Fruit fly (Drosophila melanogaster): ENCODE measurements around the gene CG15531.

CG15531 gene

DNA sequence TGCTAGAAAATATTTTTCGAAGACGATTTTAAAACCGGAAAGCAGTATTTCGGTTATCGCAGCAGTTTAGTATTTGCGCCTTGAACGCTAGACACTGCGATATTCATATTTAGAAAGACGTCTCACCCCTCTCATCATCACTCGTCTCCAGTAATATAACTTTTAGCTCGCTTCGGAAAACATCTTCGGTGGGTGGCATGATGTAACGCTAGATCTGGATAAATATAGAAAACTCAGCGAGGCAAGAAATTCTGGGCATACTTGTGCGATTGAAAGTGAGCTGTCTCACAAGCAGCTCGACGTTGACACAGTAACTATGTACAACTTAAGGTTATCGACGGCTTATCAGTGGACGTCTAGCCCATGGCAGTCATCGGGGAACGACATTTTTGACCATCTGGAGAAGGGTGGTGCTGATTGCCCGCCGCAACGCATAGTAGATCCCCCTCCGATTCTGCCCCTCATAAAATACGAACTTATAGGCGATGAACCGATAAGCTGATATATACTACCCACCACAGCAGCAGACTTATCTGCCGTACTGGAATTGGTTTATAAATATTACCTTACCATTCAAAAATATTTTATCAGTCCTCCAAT is 8.1 kb upstream of the CG15531 start:
- TF ChIP-seq noc (tag; optimal IDR thresholded peaks at IDR 0.05) = no peak

DNA sequence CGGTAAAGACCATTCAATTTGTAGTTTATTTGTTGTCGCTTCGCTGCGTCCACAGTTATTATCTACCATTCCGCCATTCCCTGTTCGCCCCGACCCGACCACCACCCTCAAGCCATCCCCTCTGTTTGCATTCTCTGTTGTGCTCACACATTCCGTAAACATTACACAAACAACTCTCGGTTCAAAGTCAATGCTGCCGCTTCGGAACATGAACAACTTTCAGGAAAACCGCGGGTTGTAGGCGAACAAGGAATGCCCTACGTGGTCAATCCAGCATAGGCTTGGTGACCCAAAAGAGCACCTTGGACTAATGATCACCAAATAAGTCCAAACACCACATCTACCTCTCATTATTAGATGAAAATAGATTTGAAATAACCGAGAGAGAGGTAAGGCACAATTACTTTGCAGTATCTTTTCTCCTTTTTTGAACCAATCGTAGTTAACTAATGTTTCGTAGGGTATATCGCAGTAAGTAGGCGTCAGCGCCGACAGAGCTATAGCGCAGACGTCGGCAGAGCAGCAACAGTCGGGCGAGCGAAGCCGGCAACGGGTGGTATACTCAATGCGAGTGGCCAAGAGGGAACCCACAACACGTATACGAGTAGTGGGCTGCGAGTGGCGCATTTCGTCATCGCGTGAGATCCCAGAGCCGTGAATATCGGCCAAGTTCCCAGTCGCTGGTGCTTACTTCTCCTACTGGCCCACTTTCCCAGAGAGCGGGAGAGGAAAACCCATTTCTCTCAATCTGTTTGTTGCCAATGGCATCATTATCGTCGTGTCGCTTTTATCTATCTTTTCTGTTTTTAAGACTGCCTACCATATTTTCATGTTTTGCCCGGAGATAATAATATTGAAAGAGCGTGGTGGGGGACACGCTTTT is 7.3 kb upstream of the CG15531 start:
- TF ChIP-seq noc (tag; optimal IDR thresholded peaks at IDR 0.05) = peak; percentile 97

DNA sequence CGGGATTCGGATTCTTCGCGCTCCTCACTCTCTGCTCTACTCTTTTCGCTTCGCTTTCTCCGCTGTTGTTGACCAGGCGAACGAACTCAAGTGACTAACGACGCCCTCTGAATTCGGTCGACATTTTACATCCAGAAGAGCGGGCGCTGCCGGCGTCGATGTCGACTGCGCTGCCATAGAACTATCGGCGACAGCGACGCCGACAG is 6.8 kb upstream of the CG15531 start, which contains the start of gene CG9743:
TSS of gene CG9743 (minus strand) at position 101 of the 206 bp plus-strand sequence.
- TF ChIP-seq noc (tag; optimal IDR thresholded peaks at IDR 0.05) = no peak

DNA sequence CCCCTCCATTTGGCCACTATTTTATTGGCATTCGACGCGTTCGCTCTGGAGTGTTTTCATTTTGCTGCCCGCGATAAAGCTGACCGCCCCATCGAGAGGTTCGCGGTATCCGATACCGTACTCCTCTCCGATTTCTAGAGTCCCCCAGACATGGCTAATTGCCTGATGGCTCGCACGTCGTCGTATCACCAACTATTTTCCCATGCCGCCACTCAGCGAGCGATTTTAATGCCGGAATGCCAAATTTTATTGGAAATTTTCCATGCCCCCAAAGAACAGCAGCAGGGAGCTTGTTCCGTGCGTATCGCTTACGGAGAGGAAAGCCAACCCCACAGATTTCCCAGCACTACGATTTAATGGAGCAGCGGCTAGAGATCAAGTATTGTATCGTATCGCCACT is 5.0 kb upstream of the CG15531 start:
- TF ChIP-seq noc (tag; optimal IDR thresholded peaks at IDR 0.05) = no peak

DNA sequence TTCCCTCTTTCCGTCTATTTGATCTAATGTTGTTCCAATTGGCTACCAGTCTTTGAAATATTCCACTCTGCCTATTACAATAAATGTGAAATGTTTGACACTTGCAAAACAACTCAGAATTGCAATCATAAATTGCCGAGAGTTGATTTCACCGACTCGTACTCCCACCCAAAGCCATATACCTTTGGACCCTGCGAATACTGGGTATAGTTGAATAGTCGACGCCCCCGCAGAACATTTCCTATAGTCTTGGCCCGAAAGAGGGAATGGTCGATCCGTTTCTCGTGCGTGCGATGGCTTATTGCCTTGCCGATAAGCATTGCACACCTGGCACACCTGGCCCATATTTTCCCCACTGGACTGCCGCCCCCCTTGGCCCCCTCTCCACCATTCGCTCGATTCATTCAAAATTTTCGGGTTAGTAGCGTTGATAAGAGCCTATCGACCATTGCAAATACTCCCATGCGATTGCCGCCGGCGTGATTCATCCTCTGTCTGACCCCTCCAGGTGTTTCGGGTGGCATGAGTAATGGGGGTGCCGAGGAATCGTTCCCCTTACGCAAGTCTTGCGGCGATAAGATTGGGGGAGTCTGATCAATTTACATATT is 4.2 kb upstream of the CG15531 start:
- no peak for TF ChIP-seq noc (tag; optimal IDR thresholded peaks at IDR 0.05)

DNA sequence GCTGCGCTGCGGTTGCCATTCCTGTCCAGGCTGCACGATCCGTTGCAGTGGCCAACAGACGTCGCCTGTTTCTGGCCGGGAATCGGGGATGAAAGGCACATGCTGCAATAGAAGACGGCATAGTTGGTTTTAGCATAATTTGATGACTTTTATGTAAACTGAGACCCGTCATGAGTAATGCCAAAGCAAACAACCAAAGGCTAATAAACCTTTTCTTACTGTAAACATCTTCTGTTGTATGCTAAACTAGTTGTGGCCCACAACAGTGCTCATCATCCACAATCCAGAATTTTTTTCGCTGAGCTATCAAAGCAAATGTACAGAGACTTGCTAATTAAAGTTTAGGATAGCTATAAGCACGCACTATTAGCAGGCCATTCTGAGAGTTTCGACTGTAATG is 2.8 kb upstream of the CG15531 start:
- peak; percentile 6 for TF ChIP-seq noc (tag; optimal IDR thresholded peaks at IDR 0.05)

DNA sequence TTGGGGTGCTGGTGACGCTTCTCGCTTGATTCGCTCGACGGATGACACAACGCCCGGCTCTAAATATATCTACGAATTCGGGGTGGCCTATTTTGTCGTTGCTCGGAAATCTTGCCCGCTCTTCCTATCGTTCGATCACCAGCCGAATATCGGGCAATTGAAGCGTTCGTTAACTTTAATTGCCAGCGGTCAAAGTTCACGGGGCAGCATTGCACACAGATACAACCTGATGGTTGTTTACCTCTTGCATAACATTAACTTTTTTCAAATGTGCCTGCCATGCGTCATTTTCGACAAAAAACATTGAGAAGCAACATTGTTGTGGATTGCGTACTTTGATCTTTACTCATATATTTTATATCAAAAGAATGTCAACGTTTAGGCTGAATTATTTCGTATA is 1.8 kb upstream of the CG15531 start:
- no peak for TF ChIP-seq noc (tag; optimal IDR thresholded peaks at IDR 0.05)

DNA sequence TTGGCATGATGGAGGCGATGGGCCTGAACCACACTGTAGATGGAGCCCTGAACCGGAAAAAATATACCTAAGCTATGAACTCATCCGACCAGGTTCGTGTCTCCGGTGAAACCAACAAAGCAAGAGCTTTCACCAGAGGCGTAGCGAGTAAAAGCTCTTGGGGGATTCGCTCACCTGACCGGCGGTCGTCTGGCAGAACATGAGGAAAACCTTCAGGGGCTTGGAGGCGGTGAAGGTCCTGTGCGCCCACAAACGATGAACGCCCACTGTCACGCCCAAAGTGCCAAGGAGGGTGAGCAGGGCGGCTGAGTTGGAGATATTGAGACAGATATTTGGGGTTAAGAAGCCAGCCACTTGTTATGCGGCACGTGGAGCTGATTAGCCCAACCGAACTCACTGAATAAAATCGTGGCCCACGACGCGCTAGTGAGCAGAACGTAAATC is 400 bp downstream of the CG15531 start:
- TF ChIP-seq noc (tag; optimal IDR thresholded peaks at IDR 0.05) = peak; percentile 72

DNA sequence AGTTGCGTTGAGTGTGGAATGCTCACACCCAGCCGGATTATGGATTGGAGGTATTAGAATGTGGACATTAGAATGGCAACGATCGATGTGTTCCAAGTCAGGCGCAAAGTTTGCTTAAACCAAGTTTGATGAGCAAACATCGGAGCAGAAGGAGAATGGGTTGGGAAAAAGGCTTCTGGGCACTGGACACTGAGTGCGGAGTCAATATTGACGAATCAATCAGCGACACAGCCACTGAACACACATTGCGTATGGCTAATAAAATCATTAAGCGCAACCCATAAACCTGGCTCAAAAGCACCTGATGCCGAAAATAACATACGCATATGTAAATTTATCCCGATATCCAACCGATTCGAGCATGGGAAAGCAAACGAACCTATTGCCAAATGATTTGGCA is 2.2 kb downstream of the CG15531 start:
- TF ChIP-seq noc (tag; optimal IDR thresholded peaks at IDR 0.05) = no peak

DNA sequence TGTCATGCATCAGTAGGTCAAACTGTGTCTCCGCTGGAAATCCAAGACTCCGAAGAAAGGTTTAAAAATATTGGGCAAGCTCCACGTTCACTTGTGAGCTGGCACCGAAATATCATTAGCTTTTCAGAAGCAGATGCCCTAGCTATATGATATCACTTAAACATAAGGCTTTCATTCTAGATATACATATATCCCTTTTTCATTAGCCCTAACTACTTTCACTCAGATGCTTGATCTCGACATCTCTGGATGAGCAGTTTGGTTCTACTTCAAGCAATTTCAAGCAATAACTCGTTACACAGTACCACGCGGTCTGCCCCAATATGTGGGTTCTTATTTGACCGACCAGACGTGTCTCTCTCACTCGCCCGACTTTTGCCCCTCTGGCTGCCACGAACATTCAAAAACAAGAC is 4.6 kb downstream of the CG15531 start:
- TF ChIP-seq noc (tag; optimal IDR thresholded peaks at IDR 0.05) = no peak

DNA sequence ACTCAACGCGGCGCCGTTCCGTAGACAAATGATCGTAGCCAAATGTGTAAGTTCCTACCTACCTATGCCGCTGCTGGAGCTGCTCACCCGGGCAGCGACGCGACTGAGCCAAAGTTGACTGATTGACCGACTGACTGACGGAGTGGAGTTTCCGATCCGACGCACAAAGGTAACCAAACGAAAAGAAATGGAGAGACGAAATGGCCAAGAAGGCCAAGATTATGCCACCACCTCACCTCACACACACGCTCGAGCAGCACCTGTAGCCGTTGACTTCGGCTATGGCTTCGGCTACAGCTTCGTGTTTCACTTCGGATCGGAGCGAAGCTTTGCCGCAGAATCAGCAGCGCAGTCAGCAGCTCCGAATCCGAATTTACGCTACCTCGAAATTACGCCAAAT is 5.0 kb downstream of the CG15531 start, which contains the start of gene CG9747:
TSS of gene CG9747 (minus strand) at position 206 of the 400 bp plus-strand sequence.
- TF ChIP-seq noc (tag; optimal IDR thresholded peaks at IDR 0.05) = no peak

DNA sequence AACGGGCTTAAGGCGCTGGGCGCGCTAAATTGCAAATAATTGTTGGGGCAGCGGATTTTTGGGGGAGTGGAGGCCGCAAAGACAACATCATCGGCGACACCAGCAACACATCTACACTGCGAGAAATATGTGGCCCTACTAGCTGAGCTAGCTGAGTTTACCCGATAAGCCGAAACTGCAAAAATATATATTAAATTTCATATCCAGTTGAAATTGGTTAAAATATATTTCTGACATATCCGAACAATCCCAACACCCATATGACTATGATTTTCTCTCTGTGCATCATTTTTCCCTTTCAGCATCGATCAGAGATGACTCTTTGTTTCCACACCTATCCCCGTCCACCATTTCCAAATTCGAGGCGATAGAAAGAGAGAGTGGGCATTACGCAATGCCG is 6.2 kb downstream of the CG15531 start:
- peak; percentile 46 for TF ChIP-seq noc (tag; optimal IDR thresholded peaks at IDR 0.05)

DNA sequence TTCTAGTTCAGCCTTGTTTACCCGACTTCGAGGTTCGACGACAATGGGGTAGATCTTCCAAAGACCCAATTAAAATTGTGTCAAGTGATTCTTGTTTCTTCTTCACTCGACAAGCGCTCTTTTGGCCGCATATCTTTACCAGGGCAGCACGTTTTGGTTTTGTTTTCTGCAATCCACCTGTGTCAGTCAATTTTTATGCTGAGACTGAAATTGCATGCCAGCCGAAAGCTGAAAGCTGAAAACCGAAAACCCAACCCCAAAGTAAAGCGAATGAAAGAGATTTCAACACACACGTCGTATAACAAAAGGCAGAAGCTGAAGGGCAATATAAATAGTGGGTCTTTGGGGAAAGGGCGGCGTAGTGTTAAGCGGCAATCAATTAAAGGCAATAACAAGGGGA is 6.6 kb downstream of the CG15531 start:
- no peak for TF ChIP-seq noc (tag; optimal IDR thresholded peaks at IDR 0.05)

DNA sequence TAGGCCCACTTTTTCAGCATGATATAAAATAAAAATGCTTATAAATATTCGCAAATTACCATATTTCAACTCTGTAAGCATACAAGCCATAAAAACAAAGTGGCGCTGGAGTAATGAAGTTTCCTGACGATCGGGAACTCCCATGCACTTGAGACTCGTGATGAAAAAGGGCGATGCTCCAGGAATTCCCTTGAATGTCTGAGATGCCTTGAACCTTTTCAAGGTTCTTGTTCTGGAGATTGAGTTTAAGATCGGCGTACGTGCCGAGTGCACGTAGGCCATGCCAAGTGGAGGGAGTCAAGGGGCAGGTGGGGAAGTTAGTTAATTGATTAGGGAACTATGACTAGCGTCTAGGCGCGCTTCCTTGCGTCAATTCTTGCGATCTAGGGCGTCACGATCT is 12.2 kb downstream of the CG15531 start:
- TF ChIP-seq noc (tag; optimal IDR thresholded peaks at IDR 0.05) = no peak

DNA sequence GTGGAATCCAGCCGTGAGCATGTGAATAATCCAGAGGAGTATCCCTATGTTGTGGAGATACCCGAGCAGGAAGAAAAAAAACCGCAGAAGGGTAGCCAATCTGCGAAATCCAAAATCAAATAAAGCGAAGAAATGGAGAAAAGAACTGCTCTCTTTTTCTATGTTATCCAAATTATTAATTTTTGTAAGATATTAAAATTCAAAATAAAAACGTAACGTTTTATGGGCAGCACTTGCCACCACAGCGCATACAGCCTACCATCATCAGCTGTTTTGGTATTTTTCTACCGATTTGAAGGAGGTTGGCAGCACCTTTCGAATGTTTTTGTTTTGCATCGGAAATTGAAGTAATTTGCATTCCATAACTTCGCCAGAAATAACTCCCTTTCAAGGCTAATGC is 16.1 kb downstream of the CG15531 start, which contains the start of gene Bet5:
TSS of gene Bet5 (plus strand) at position 299 of the 400 bp plus-strand sequence.
- no peak for TF ChIP-seq noc (tag; optimal IDR thresholded peaks at IDR 0.05)

DNA sequence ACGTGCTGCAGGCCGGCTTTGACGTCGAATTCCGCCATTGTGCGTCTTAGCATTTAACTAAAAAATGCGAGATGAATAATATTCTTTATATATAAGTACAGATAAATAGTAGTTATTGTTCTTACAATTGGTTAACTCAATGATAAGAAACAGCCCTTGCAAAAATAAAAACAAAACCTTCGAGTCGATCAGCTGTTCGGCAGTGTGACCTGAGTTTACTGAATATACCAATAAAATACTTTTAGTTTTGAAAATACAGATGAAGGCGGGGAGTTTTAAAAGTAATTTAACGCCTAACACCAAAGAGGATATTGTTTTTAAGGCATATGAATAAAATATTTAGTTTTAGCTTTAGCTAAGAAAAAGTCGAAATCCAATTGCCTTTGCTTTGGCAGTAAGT is 18.5 kb downstream of the CG15531 start, which contains the start of the genes CG1983 and CG15530:
TSS of gene CG1983 (minus strand) at position 207 of the 400 bp plus-strand sequence.
TSS of gene CG15530 (plus strand) at position 384 of the 400 bp plus-strand sequence.
- TF ChIP-seq noc (tag; optimal IDR thresholded peaks at IDR 0.05) = no peak

DNA sequence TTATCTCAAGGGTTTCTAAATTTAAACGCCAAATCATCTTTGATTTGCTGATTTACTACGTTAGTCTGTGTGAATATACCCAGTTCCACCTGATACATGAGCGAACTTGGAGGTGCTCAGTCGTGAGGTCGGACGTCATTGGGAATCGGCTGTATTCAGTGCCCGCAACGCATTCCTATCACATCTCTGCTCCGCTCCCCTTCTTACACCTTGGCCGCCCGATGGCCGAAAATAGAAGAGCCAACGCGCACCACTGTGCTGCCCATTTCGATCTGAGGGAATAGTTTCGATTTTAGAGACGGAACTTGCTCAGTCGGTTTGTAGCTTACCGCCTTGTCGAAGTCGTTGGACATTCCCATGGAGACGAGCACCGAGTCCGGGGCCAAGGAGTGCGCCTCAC is 19.7 kb downstream of the CG15531 start:
- TF ChIP-seq noc (tag; optimal IDR thresholded peaks at IDR 0.05) = no peak
